Worm (Caenorhabditis elegans) whole organism, L3 larva: ENCODE results near the gene D1086.2.
"Not testable (repeated sequence)": the region's sequence is repeated elsewhere in the genome, so short reads cannot be mapped to it uniquely, and the experiment has no call there.

ENCODE experiments used
- R02D3.7 ChIP-seq: fragments of 150-350 bp; optimal IDR thresholded peaks from 2 replicates; lab custom pipeline; 2014; ENCODE audit warnings: missing biosample characterization, missing genetic modification characterization
- aly-2 ChIP-seq: fragments of 150-350 bp; optimal IDR thresholded peaks from 2 replicates; lab custom pipeline; 2014; ENCODE audit warnings: missing biosample characterization, missing genetic modification characterization
- ama-1 ChIP-seq: fragments of 150-350 bp; optimal IDR thresholded peaks from 2 replicates; lab custom pipeline; 2018
- ceh-82 ChIP-seq: fragments of 150-350 bp; optimal IDR thresholded peaks from 2 replicates; lab custom pipeline; 2014; ENCODE audit warnings: missing biosample characterization, missing genetic modification characterization
- elt-1 ChIP-seq: fragments of 150-350 bp; optimal IDR thresholded peaks from 2 replicates; lab custom pipeline; 2014; ENCODE audit warnings: missing biosample characterization, missing genetic modification characterization
- elt-3 ChIP-seq, 3 experiments: fragments of 150-350 bp in 1 of 3; sonication (generic microtip) in 2 of 3; optimal IDR thresholded peaks; 2 replicates in 2 of 3; 4 replicates in 1 of 3; lab custom pipeline; 2014 to 2017; ENCODE audit warnings: missing biosample characterization in 3 of 3, missing genetic modification characterization in 3 of 3
- fos-1 ChIP-seq: fragments of 150-350 bp; optimal IDR thresholded peaks from 2 replicates; lab custom pipeline; 2014; ENCODE audit warnings: missing biosample characterization, missing genetic modification characterization
- nhr-12 ChIP-seq: fragments of 150-350 bp; optimal IDR thresholded peaks from 2 replicates; lab custom pipeline; 2014; ENCODE audit warnings: missing biosample characterization, missing genetic modification characterization
- nhr-76 ChIP-seq: fragments of 150-350 bp; sonication (generic microtip); optimal IDR thresholded peaks from 5 replicates; lab custom pipeline; 2014; ENCODE audit warnings: missing biosample characterization, missing genetic modification characterization
- nhr-77 ChIP-seq: fragments of 150-350 bp; optimal IDR thresholded peaks from 2 replicates; lab custom pipeline; 2014; ENCODE audit warnings: missing biosample characterization, missing genetic modification characterization
- pqm-1 ChIP-seq: fragments of 150-350 bp; optimal IDR thresholded peaks from 2 replicates; lab custom pipeline; 2017; ENCODE audit warnings: missing biosample characterization, missing genetic modification characterization, inconsistent platforms
- tbx-2 ChIP-seq: sonication (generic microtip); optimal IDR thresholded peaks from 2 replicates; lab custom pipeline; 2016; ENCODE audit warnings: mild to moderate bottlenecking, missing genetic modification characterization, missing compliant biosample characterization
- unc-62 ChIP-seq: fragments of 150-350 bp; sonication (generic microtip); optimal IDR thresholded peaks from 4 replicates; lab custom pipeline; 2014; ENCODE audit warnings: missing biosample characterization, missing genetic modification reagents, missing genetic modification characterization
- zag-1 ChIP-seq: fragments of 150-350 bp; optimal IDR thresholded peaks from 2 replicates; lab custom pipeline; 2014; ENCODE audit warnings: missing biosample characterization, missing genetic modification characterization

DNA sequence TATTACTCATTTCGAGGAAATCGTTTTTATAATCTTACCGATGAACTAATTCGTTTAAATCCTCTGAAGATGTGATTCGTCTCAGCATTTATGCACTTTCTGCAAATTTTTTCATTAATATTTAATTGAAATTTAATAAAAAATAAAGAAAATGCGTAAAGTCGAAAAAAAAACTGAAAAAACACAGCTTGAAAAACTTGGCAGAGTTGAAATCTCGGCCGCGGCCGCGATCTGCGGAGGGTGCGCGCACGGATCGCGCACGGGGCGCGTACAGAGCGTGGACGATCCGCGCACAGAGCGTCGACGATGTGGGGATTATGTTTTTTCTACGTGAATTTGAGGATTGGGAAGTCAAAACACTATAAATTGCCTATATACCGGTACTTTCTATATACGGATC lies 39.3 kb upstream of the D1086.2 start, which contains the start of gene AH10.4:
- not testable (repeated sequence) for TF ChIP-seq elt-1 (tag; lab: Kevin White, UChicago); zag-1; ama-1 (lab: Kevin White, UChicago); R02D3.7 (tag; lab: Kevin White, UChicago); nhr-77 (tag; lab: Kevin White, UChicago); tbx-2 (tag; lab: Kevin White, UChicago); nhr-12 (tag; lab: Kevin White, UChicago); fos-1; nhr-76; elt-3 (tag; optimal IDR thresholded peaks at IDR 0.05; lab: Kevin White, UChicago); ceh-82; aly-2 (tag; lab: Kevin White, UChicago); pqm-1; unc-62
